Worm (Caenorhabditis elegans) whole organism, early embryonic: ENCODE results near the gene ufbp-1.
A peak's percentile ranks its signal among the peaks of the same experiment; 100 is the strongest.

Experiments used
- B0310.2 ChIP-seq: sonication (generic microtip); optimal IDR thresholded peaks from 2 replicates; lab custom pipeline; 2016; ENCODE audit warnings: mild to moderate bottlenecking, missing genetic modification characterization, missing compliant biosample characterization
- F13C5.2 ChIP-seq: sonication (generic microtip); optimal IDR thresholded peaks from 2 replicates; lab custom pipeline; 2017; ENCODE audit warnings: mild to moderate bottlenecking, missing genetic modification characterization, inconsistent platforms, missing compliant biosample characterization
- aly-1 ChIP-seq: sonication (generic microtip); optimal IDR thresholded peaks from 2 replicates; lab custom pipeline; 2016; ENCODE audit warnings: missing genetic modification characterization, missing compliant biosample characterization
- ama-1 ChIP-seq: fragments of 150-350 bp; optimal IDR thresholded peaks from 2 replicates; lab custom pipeline; 2014
- ceh-13 ChIP-seq: fragments of 200-800 bp; sonication (Bioruptor generic); optimal IDR thresholded peaks from 2 replicates; lab custom pipeline; 2018; ENCODE audit warnings: mild to moderate bottlenecking, missing genetic modification characterization, missing compliant biosample characterization
- ceh-36 ChIP-seq: sonication (generic microtip); optimal IDR thresholded peaks from 2 replicates; lab custom pipeline; 2016; ENCODE audit warnings: missing genetic modification characterization, inconsistent platforms, missing compliant biosample characterization
- ets-7 ChIP-seq: sonication (generic microtip); optimal IDR thresholded peaks from 2 replicates; lab custom pipeline; 2016; ENCODE audit warnings: missing genotype, missing genetic modification characterization, missing compliant biosample characterization
- flt-1 ChIP-seq: fragments of 200-800 bp; sonication (Bioruptor generic); IDR thresholded peaks from 2 replicates; pipeline ENCODE4 v1.3.6; 2022; ENCODE audit warnings: missing genetic modification characterization, missing compliant biosample characterization
- hmbx-1 ChIP-seq: sonication (generic microtip); optimal IDR thresholded peaks from 2 replicates; lab custom pipeline; 2016; ENCODE audit warnings: mild to moderate bottlenecking, missing genetic modification characterization, missing compliant biosample characterization
- hmg-4 ChIP-seq: fragments of 200-800 bp; sonication (Bioruptor generic); optimal IDR thresholded peaks from 2 replicates; lab custom pipeline; 2018; ENCODE audit warnings: mild to moderate bottlenecking, missing genetic modification characterization, missing compliant biosample characterization
- hnd-1 ChIP-seq: sonication (generic microtip); optimal IDR thresholded peaks from 2 replicates; lab custom pipeline; 2016; ENCODE audit warnings: missing genetic modification characterization, missing compliant biosample characterization
- pes-1 ChIP-seq: fragments of 200-800 bp; sonication (Bioruptor generic); IDR thresholded peaks from 2 replicates; pipeline ENCODE4 v1.3.6; 2022; ENCODE audit warnings: missing genetic modification reagents, missing genetic modification characterization, missing compliant biosample characterization
- scrt-1 ChIP-seq: fragments of 200-800 bp; sonication (Bioruptor generic); IDR thresholded peaks from 2 replicates; pipeline ENCODE4 v1.3.6; 2022; ENCODE audit warnings: missing genetic modification characterization, missing compliant biosample characterization
- sea-1 ChIP-seq: fragments of 200-800 bp; sonication (Bioruptor generic); conservative IDR thresholded peaks from 2 replicates; pipeline ENCODE4 v1.3.6; 2022; ENCODE audit warnings: missing genetic modification characterization, missing compliant biosample characterization
- tbx-11 ChIP-seq: fragments of 200-800 bp; sonication (Bioruptor generic); IDR thresholded peaks from 2 replicates; pipeline ENCODE4 v1.3.6; 2022; ENCODE audit warnings: missing genetic modification characterization, missing compliant biosample characterization
- tbx-37 ChIP-seq: fragments of 200-800 bp; sonication (Bioruptor generic); conservative IDR thresholded peaks from 2 replicates; pipeline ENCODE4 v1.3.6; 2022; ENCODE audit warnings: missing genetic modification reagents, missing genetic modification characterization, missing compliant biosample characterization
- tra-4 ChIP-seq: sonication (generic microtip); optimal IDR thresholded peaks from 2 replicates; lab custom pipeline; 2017; ENCODE audit warnings: missing genetic modification characterization, missing compliant biosample characterization

Gene ufbp-1

ce11 chrIII:8411976-8412375 is 31.4 kb downstream of the ufbp-1 start:
- 0 out of 2 replicates have a peak, but pooled peaks have one; percentile 43 for TF ChIP-seq pes-1 (GFP tag; lab: Robert Waterston, UW)
- TF ChIP-seq hnd-1 (tag; lab: Kevin White, UChicago), result no peak
- no peak for TF ChIP-seq tra-4
- no peak for TF ChIP-seq tbx-11 (GFP tag; lab: Robert Waterston, UW)
- TF ChIP-seq ceh-36 (tag; lab: Kevin White, UChicago), result no peak
- TF ChIP-seq flt-1 (GFP tag; lab: Robert Waterston, UW), result no peak
- no peak for TF ChIP-seq ets-7
- no peak for TF ChIP-seq tbx-37
- TF ChIP-seq scrt-1, result no peak
- no peak for TF ChIP-seq aly-1 (tag; lab: Kevin White, UChicago)
- TF ChIP-seq F13C5.2 (tag; lab: Kevin White, UChicago), result peak; percentile 13
- TF ChIP-seq hmbx-1 (tag; lab: Kevin White, UChicago), result no peak
- TF ChIP-seq sea-1 (GFP tag; lab: Robert Waterston, UW), result no peak
- TF ChIP-seq ceh-13 (GFP tag; lab: Kevin White, UChicago), result no peak
- TF ChIP-seq hmg-4, result peak; percentile 45

ce11 chrIII:8410747-8411146 is 32.7 kb downstream of the ufbp-1 start:
- TF ChIP-seq sea-1 (GFP tag; lab: Robert Waterston, UW), result no peak
- no peak for TF ChIP-seq ceh-36 (tag; lab: Kevin White, UChicago)
- no peak for TF ChIP-seq ets-7
- no peak for TF ChIP-seq tbx-11 (GFP tag; lab: Robert Waterston, UW)
- TF ChIP-seq flt-1 (GFP tag; lab: Robert Waterston, UW), result no peak
- no peak for TF ChIP-seq aly-1 (tag; lab: Kevin White, UChicago)
- TF ChIP-seq hnd-1 (tag; lab: Kevin White, UChicago), result no peak
- no peak for TF ChIP-seq hmg-4
- no peak for TF ChIP-seq tbx-37
- no peak for TF ChIP-seq F13C5.2 (tag; lab: Kevin White, UChicago)
- no peak for TF ChIP-seq hmbx-1 (tag; lab: Kevin White, UChicago)

ce11 chrIII:8409166-8409565 is 34.2 kb downstream of the ufbp-1 start, which contains the start of gene ZK353.9:
Gene ZK353.9, plus strand, starts transcription at chrIII:8409496.
- no peak for TF ChIP-seq sea-1 (GFP tag; lab: Robert Waterston, UW)
- no peak for TF ChIP-seq hmg-4
- no peak for TF ChIP-seq B0310.2 (tag; lab: Kevin White, UChicago)
- no peak for TF ChIP-seq scrt-1
- TF ChIP-seq flt-1 (GFP tag; lab: Robert Waterston, UW), result no peak
- TF ChIP-seq hnd-1 (tag; lab: Kevin White, UChicago), result no peak
- no peak for TF ChIP-seq pes-1 (GFP tag; lab: Robert Waterston, UW)
- TF ChIP-seq tbx-11 (GFP tag; lab: Robert Waterston, UW), result no peak
- no peak for TF ChIP-seq aly-1 (tag; lab: Kevin White, UChicago)
- no peak for TF ChIP-seq tra-4
- TF ChIP-seq tbx-37, result no peak
- TF ChIP-seq ceh-13 (GFP tag; lab: Kevin White, UChicago), result no peak
- no peak for TF ChIP-seq F13C5.2 (tag; lab: Kevin White, UChicago)
- TF ChIP-seq ceh-36 (tag; lab: Kevin White, UChicago), result no peak
- TF ChIP-seq ama-1 (lab: Kevin White, UChicago), result no peak

- TF ChIP-seq ceh-13 (GFP tag; lab: Kevin White, UChicago), result no peak
- no peak for TF ChIP-seq ets-7
- TF ChIP-seq ama-1 (lab: Kevin White, UChicago), result no peak
- TF ChIP-seq tbx-37, result no peak
- no peak for TF ChIP-seq pes-1 (GFP tag; lab: Robert Waterston, UW)
- no peak for TF ChIP-seq hnd-1 (tag; lab: Kevin White, UChicago)
- no peak for TF ChIP-seq flt-1 (GFP tag; lab: Robert Waterston, UW)
- no peak for TF ChIP-seq F13C5.2 (tag; lab: Kevin White, UChicago)
- TF ChIP-seq aly-1 (tag; lab: Kevin White, UChicago), result no peak
- TF ChIP-seq scrt-1, result no peak
- TF ChIP-seq B0310.2 (tag; lab: Kevin White, UChicago), result no peak
- no peak for TF ChIP-seq tbx-11 (GFP tag; lab: Robert Waterston, UW)
- TF ChIP-seq ceh-36 (tag; lab: Kevin White, UChicago), result no peak
- TF ChIP-seq tra-4, result no peak
- no peak for TF ChIP-seq hmg-4
- no peak for TF ChIP-seq hmbx-1 (tag; lab: Kevin White, UChicago)
- TF ChIP-seq sea-1 (GFP tag; lab: Robert Waterston, UW), result no peak
Measured at ce11 chrIII:8405449-8405962, 37.9 kb downstream of the ufbp-1 start, which contains the start of the genes ubxn-4 and cyy-1. Gene ubxn-4, minus strand, starts transcription at chrIII:8405562. Gene cyy-1, plus strand, starts transcription at chrIII:8405874.

- TF ChIP-seq sea-1 (GFP tag; lab: Robert Waterston, UW) (no peak), ceh-36 (tag; lab: Kevin White, UChicago) (no peak), tbx-11 (GFP tag; lab: Robert Waterston, UW) (no peak), pes-1 (GFP tag; lab: Robert Waterston, UW) (no peak), aly-1 (tag; lab: Kevin White, UChicago) (no peak)
Measured at ce11 chrIII:8403507-8403906, 39.9 kb downstream of the ufbp-1 start, which contains the start of gene cutc-1. Gene cutc-1, minus strand, starts transcription at chrIII:8403607.

ce11 chrIII:8402633-8403032 is 40.8 kb downstream of the ufbp-1 start:
- no peak for TF ChIP-seq pes-1 (GFP tag; lab: Robert Waterston, UW)
- no peak for TF ChIP-seq flt-1 (GFP tag; lab: Robert Waterston, UW)
- no peak for TF ChIP-seq F13C5.2 (tag; lab: Kevin White, UChicago)
- no peak for TF ChIP-seq ama-1 (lab: Kevin White, UChicago)

- TF ChIP-seq ceh-36 (tag; lab: Kevin White, UChicago), result no peak
- no peak for TF ChIP-seq tbx-37
- TF ChIP-seq ceh-13 (GFP tag; lab: Kevin White, UChicago), result no peak
- no peak for TF ChIP-seq tra-4
- TF ChIP-seq tbx-11 (GFP tag; lab: Robert Waterston, UW), result no peak
- no peak for TF ChIP-seq B0310.2 (tag; lab: Kevin White, UChicago)
- TF ChIP-seq scrt-1, result no peak
- no peak for TF ChIP-seq hmbx-1 (tag; lab: Kevin White, UChicago)
- TF ChIP-seq pes-1 (GFP tag; lab: Robert Waterston, UW), result no peak
- TF ChIP-seq flt-1 (GFP tag; lab: Robert Waterston, UW), result no peak
- TF ChIP-seq aly-1 (tag; lab: Kevin White, UChicago), result no peak
- no peak for TF ChIP-seq sea-1 (GFP tag; lab: Robert Waterston, UW)
- TF ChIP-seq F13C5.2 (tag; lab: Kevin White, UChicago), result no peak
- no peak for TF ChIP-seq ama-1 (lab: Kevin White, UChicago)
- TF ChIP-seq hnd-1 (tag; lab: Kevin White, UChicago), result no peak
- TF ChIP-seq ets-7, result no peak
- TF ChIP-seq hmg-4, result no peak
Measured at ce11 chrIII:8401887-8402286, 41.5 kb downstream of the ufbp-1 start, which contains the start of gene lap-1. Gene lap-1, minus strand, starts transcription at chrIII:8401928.
